Fruit fly (Drosophila melanogaster): ENCODE measurements around the gene Art6.

Art6 gene

dm6 chr3R:13911314-13911713, 34.3 kb downstream of the Art6 start:
- TF ChIP-seq CG8478 (optimal IDR thresholded peaks at IDR 0.05) (no peak), CTCF (optimal IDR thresholded peaks at IDR 0.05) (no peak)

DNA sequence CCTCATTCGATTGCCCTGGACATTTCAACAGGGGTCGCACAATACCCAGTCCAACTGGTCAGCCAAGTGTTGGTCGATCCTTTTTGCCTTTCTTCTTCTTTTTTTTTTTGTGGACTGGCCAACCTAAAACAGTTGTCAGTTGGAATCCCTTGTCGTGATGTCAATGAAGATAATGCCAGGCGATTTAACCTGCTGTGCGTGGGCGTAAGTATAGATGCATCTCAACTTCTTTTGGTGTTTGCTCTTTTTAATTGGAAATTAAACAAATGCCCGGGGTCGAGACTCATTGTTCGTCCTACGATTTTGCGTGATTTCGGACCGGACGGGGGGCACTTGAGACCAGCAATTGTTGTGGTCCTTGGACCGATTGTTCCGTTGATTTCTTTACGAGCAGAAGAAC, 35.7 kb downstream of the Art6 start:
- no peak for TF ChIP-seq CTCF (optimal IDR thresholded peaks at IDR 0.05)
- no peak for TF ChIP-seq CG8478 (optimal IDR thresholded peaks at IDR 0.05)

dm6 chr3R:13909065-13909464, 36.5 kb downstream of the Art6 start:
- TF ChIP-seq CTCF (optimal IDR thresholded peaks at IDR 0.05) (no peak), CG8478 (optimal IDR thresholded peaks at IDR 0.05) (no peak)

- TF ChIP-seq CTCF (optimal IDR thresholded peaks at IDR 0.05): no peak
- TF ChIP-seq CG8478 (optimal IDR thresholded peaks at IDR 0.05): no peak
Observed at dm6 chr3R:13907355-13908105, 38.1 kb downstream of the Art6 start.

DNA sequence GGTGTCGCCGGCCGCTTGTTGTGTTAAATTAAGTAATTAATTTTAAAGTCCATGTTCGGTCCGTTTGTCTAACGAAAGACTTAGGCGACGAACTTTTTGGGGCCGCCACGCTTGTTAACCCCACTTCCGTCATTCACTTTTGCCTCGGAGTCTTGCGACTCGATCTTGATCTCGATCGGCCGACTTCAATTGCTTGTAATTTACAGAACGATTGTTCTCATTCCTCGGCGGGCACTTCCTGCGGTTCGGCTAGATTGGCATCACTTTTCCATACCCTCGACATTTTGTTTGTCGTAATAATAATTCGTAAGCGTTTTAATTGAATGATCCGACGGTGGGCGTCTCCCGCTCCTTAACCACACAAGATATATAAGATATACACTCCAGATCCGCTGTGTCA, 38.9 kb downstream of the Art6 start:
- no peak for TF ChIP-seq CTCF (optimal IDR thresholded peaks at IDR 0.05)

dm6 chr3R:13901543-13901945, 44.1 kb downstream of the Art6 start, which contains the start of gene ems:
TSS of gene ems (plus strand) at chr3R:13901853.
- TF ChIP-seq CG8478 (optimal IDR thresholded peaks at IDR 0.05) (no peak), CTCF (optimal IDR thresholded peaks at IDR 0.05) (peak; percentile 1 to 18)

DNA sequence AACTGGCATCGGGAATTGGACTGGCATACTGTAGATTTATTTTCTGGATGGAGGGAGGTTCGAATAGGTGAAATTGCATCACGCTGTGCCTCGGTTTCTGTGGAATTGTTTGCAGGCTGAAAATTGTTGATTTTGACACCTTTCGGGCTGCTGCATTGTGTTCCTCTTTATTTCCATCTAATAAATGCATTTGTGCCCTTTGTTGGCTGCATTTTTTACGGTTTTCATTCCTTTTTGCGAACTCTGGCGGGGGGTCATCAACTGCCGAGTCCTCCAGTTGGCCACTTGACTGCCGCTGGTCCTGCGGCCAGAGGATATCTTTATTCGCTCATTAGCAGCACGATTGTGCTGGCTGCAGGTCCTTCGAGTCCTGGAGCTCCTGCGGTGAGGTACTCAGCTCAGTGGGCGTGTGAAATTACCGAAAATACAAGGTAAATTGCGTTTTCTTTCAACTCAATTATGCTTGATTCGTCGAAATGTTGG, 45.8 kb downstream of the Art6 start:
- no peak for TF ChIP-seq CG8478 (optimal IDR thresholded peaks at IDR 0.05)
- no peak for TF ChIP-seq CTCF (optimal IDR thresholded peaks at IDR 0.05)

dm6 chr3R:13896854-13897253, 48.8 kb downstream of the Art6 start:
- no peak for TF ChIP-seq CG8478 (optimal IDR thresholded peaks at IDR 0.05)
- no peak for TF ChIP-seq CTCF (optimal IDR thresholded peaks at IDR 0.05)

DNA sequence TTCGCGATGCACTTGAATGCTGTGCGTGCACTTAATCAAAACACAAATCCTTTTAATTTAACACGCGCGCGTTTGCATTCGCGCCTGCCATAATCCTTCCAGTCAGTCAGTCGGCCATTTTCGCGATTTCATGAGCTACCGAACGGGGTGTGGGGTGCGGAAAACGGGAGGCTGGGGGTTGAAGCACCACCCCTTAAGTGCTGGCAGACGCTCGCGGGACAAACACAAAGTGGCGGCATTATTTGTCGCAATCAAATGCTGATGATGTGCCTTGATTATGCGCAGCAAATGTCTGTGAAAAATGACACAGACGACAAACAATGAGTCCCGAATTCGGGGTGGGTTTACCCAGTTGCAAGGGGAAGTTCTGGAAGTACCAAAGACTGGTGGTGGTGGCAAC, 50.0 kb downstream of the Art6 start:
- TF ChIP-seq CG8478 (optimal IDR thresholded peaks at IDR 0.05) (no peak), CTCF (optimal IDR thresholded peaks at IDR 0.05) (no peak)

- TF ChIP-seq CTCF (optimal IDR thresholded peaks at IDR 0.05) (no peak), CG8478 (optimal IDR thresholded peaks at IDR 0.05) (no peak)
Observed at dm6 chr3R:13894756-13895155, 50.9 kb downstream of the Art6 start.

All from S2 (cell line).